Fruit fly (Drosophila melanogaster) whole organism, embryonic: ENCODE data around the gene CG12182.

Experiments
- Adf1 ChIP-seq: fragments of 200-800 bp; sonication (Bioruptor generic); IDR thresholded peaks from 2 replicates; pipeline ENCODE4 v1.3.6; 2022; ENCODE audit warnings: missing biosample characterization, missing genetic modification characterization
- Atf-2 ChIP-seq: fragments of 200-800 bp; sonication (Bioruptor generic); optimal IDR thresholded peaks from 2 replicates; lab custom pipeline; 2016; ENCODE audit warnings: missing biosample characterization, missing genetic modification characterization
- Atf3 ChIP-seq: fragments of 200-800 bp; sonication (Bioruptor generic); optimal IDR thresholded peaks from 3 replicates; lab custom pipeline; 2016; ENCODE audit warnings: missing biosample characterization, missing genetic modification characterization
- Blimp-1 ChIP-seq: fragments of 200-800 bp; sonication (Bioruptor generic); optimal IDR thresholded peaks from 3 replicates; lab custom pipeline; 2018; ENCODE audit warnings: missing biosample characterization, missing genetic modification characterization, mild to moderate bottlenecking, moderate library complexity, missing genetic modification reagents
- CG10654 ChIP-seq: fragments of 200-800 bp; sonication (Bioruptor generic); optimal IDR thresholded peaks from 2 replicates; lab custom pipeline; 2016; ENCODE audit warnings: missing biosample characterization, missing genetic modification characterization
- CG10979 ChIP-seq: fragments of 200-800 bp; sonication (Bioruptor generic); optimal IDR thresholded peaks from 2 replicates; lab custom pipeline; 2018; ENCODE audit warnings: missing biosample characterization, mild to moderate bottlenecking, missing genetic modification characterization, moderate library complexity
- CG12299 ChIP-seq: fragments of 200-800 bp; sonication (Bioruptor generic); optimal IDR thresholded peaks from 2 replicates; lab custom pipeline; 2018; ENCODE audit warnings: missing biosample characterization, mild to moderate bottlenecking, missing genetic modification characterization
- CG13894 ChIP-seq: fragments of 200-800 bp; sonication (Bioruptor generic); optimal IDR thresholded peaks from 3 replicates; lab custom pipeline; 2018; ENCODE audit warnings: missing biosample characterization, mild to moderate bottlenecking, missing genetic modification characterization, moderate library complexity
- CG14441 ChIP-seq: fragments of 200-800 bp; sonication (Bioruptor generic); IDR thresholded peaks from 2 replicates; pipeline ENCODE4 v1.3.6; 2022; ENCODE audit warnings: missing biosample characterization, missing genetic modification characterization
- CG15011 ChIP-seq: fragments of 200-800 bp; sonication (Bioruptor generic); optimal IDR thresholded peaks from 3 replicates; lab custom pipeline; 2018; ENCODE audit warnings: missing biosample characterization, mild to moderate bottlenecking, missing genetic modification characterization
- CG15073 ChIP-seq: fragments of 200-800 bp; sonication (Bioruptor generic); optimal IDR thresholded peaks from 2 replicates; lab custom pipeline; 2016; ENCODE audit warnings: missing biosample characterization, missing genetic modification characterization
- CG1647 ChIP-seq: fragments of 200-800 bp; sonication (Bioruptor generic); optimal IDR thresholded peaks from 3 replicates; lab custom pipeline; 2016; ENCODE audit warnings: missing biosample characterization, missing genetic modification characterization
- CG18262 ChIP-seq: fragments of 200-800 bp; optimal IDR thresholded peaks from 3 replicates; lab custom pipeline; 2019; ENCODE audit warnings: missing biosample characterization, mild to moderate bottlenecking, missing genetic modification characterization, moderate library complexity
- CG2120 ChIP-seq: fragments of 200-800 bp; sonication (Bioruptor generic); optimal IDR thresholded peaks from 3 replicates; lab custom pipeline; 2016; ENCODE audit warnings: missing biosample characterization, missing genetic modification characterization
- CG30020 ChIP-seq: fragments of 200-800 bp; optimal IDR thresholded peaks from 2 replicates; lab custom pipeline; 2019; ENCODE audit warnings: missing biosample characterization, mild to moderate bottlenecking, missing genetic modification characterization, moderate library complexity
- CG34376 ChIP-seq: fragments of 200-800 bp; sonication (Bioruptor generic); optimal IDR thresholded peaks from 2 replicates; lab custom pipeline; 2018; ENCODE audit warnings: missing biosample characterization, mild to moderate bottlenecking, missing genetic modification characterization
- CG3726 ChIP-seq: fragments of 200-800 bp; sonication (Bioruptor generic); IDR thresholded peaks from 3 replicates; pipeline ENCODE4, ENCODE4 v1.3.6; 2022; ENCODE audit warnings: missing biosample characterization, missing genetic modification characterization
- CG42726 ChIP-seq: fragments of 200-800 bp; sonication (Bioruptor generic); IDR thresholded peaks from 2 replicates; pipeline ENCODE4 v1.3.6; 2022; ENCODE audit warnings: missing biosample characterization, missing genetic modification characterization; ENCODE audit not compliant: partially characterized antibody
- CG7372 ChIP-seq: fragments of 200-800 bp; sonication (Bioruptor generic); IDR thresholded peaks from 2 replicates; pipeline ENCODE4 v1.3.6; 2022; ENCODE audit warnings: missing biosample characterization, missing genetic modification characterization
- CG8290 ChIP-seq, 3 experiments: fragments of 200-800 bp; sonication (Bioruptor generic); optimal IDR thresholded peaks; 2 replicates each; lab custom pipeline; 2016 to 2019; ENCODE audit warnings: missing biosample characterization in 3 of 3, missing genetic modification characterization in 3 of 3, mild to moderate bottlenecking in 2 of 3, moderate library complexity in 1 of 3
- Chrac-16 ChIP-seq: fragments of 200-800 bp; sonication (Bioruptor generic); optimal IDR thresholded peaks from 3 replicates; lab custom pipeline; 2016; ENCODE audit warnings: missing biosample characterization, missing genetic modification characterization
- Drgx ChIP-seq: fragments of 200-800 bp; sonication (Bioruptor generic); IDR thresholded peaks from 2 replicates; pipeline ENCODE4 v1.3.6; 2022; ENCODE audit warnings: missing biosample characterization, missing genetic modification characterization
- E2f1 ChIP-seq: fragments of 200-800 bp; sonication (Bioruptor generic); IDR thresholded peaks from 2 replicates; pipeline ENCODE4 v1.3.6; 2022; ENCODE audit warnings: missing biosample characterization, missing genetic modification characterization
- Fer2 ChIP-seq: fragments of 200-800 bp; sonication (Bioruptor generic); optimal IDR thresholded peaks from 2 replicates; lab custom pipeline; 2018; ENCODE audit warnings: missing biosample characterization, mild to moderate bottlenecking, missing genetic modification characterization, moderate library complexity
- H2.0 ChIP-seq: fragments of 200-800 bp; sonication (Bioruptor generic); IDR thresholded peaks from 2 replicates; pipeline ENCODE4 v1.3.6; 2022; ENCODE audit warnings: missing biosample characterization, missing genetic modification characterization
- Hr51 ChIP-seq, 2 experiments: fragments of 200-800 bp; sonication (Bioruptor generic); optimal IDR thresholded peaks; 2 replicates in 1 of 2; 3 replicates in 1 of 2; lab custom pipeline; 2016 to 2018; ENCODE audit warnings: missing biosample characterization in 2 of 2, missing genetic modification characterization in 2 of 2, mild to moderate bottlenecking in 1 of 2, moderate library complexity in 1 of 2
- Hr78 ChIP-seq, 2 experiments: fragments of 200-800 bp in 1 of 2; fragments of >200 bp in 1 of 2; sonication (Bioruptor generic) in 1 of 2; optimal IDR thresholded peaks; 2 replicates each; lab custom pipeline; 2017 to 2019; ENCODE audit warnings: missing biosample characterization in 2 of 2, missing genetic modification characterization in 2 of 2, mild to moderate bottlenecking in 1 of 2, moderate library complexity in 1 of 2
- Lpt ChIP-seq: fragments of >200 bp; optimal IDR thresholded peaks from 2 replicates; lab custom pipeline; 2018; ENCODE audit warnings: missing biosample characterization, missing genetic modification characterization
- Mad ChIP-seq: fragments of 200-800 bp; sonication (Bioruptor generic); optimal IDR thresholded peaks from 2 replicates; lab custom pipeline; 2016; ENCODE audit warnings: missing biosample characterization, missing genetic modification characterization
- Mes4 ChIP-seq: fragments of 200-800 bp; sonication (Bioruptor generic); optimal IDR thresholded peaks from 2 replicates; lab custom pipeline; 2016; ENCODE audit warnings: missing biosample characterization, missing genetic modification characterization
- NK7.1 ChIP-seq: fragments of 200-800 bp; sonication (Bioruptor generic); optimal IDR thresholded peaks from 3 replicates; lab custom pipeline; 2016; ENCODE audit warnings: missing biosample characterization, missing genetic modification characterization
- Nf-YB ChIP-seq: fragments of 200-800 bp; sonication (Bioruptor generic); optimal IDR thresholded peaks from 3 replicates; lab custom pipeline; 2019; ENCODE audit warnings: missing biosample characterization, mild to moderate bottlenecking, missing genetic modification characterization, moderate library complexity
- Nf-YC ChIP-seq: fragments of 200-800 bp; optimal IDR thresholded peaks from 3 replicates; lab custom pipeline; 2019; ENCODE audit warnings: missing biosample characterization, mild to moderate bottlenecking, missing genetic modification characterization, moderate library complexity
- ase ChIP-seq: fragments of 200-800 bp; sonication (Bioruptor generic); IDR thresholded peaks from 3 replicates; pipeline ENCODE4 v1.3.6; 2022; ENCODE audit warnings: missing biosample characterization, missing genetic modification characterization
- dati ChIP-seq: fragments of 200-800 bp; sonication (Bioruptor generic); IDR thresholded peaks from 2 replicates; pipeline ENCODE4 v1.3.6; 2022; ENCODE audit warnings: missing biosample characterization, missing genetic modification characterization
- ems ChIP-seq: fragments of 200-800 bp; sonication (Bioruptor generic); optimal IDR thresholded peaks from 3 replicates; lab custom pipeline; 2016; ENCODE audit warnings: missing biosample characterization, missing genetic modification characterization
- esg ChIP-seq: fragments of 200-800 bp; sonication (Bioruptor generic); conservative IDR thresholded peaks from 2 replicates; pipeline ENCODE4 v1.3.6; 2022; ENCODE audit warnings: missing biosample characterization, missing genetic modification characterization
- insv ChIP-seq, 2 experiments: fragments of 200-800 bp; sonication (Bioruptor generic); optimal IDR thresholded peaks; 3 replicates each; lab custom pipeline; 2016 to 2018; ENCODE audit warnings: missing biosample characterization in 2 of 2, missing genetic modification characterization in 2 of 2
- nom ChIP-seq: fragments of 200-800 bp; sonication (Bioruptor generic); optimal IDR thresholded peaks from 2 replicates; lab custom pipeline; 2017; ENCODE audit warnings: missing biosample characterization, missing genetic modification characterization, mild to moderate bottlenecking, moderate library complexity, missing genetic modification reagents
- onecut ChIP-seq: fragments of 200-800 bp; sonication (Bioruptor generic); IDR thresholded peaks from 2 replicates; pipeline ENCODE4 v1.3.6; 2022; ENCODE audit warnings: missing biosample characterization, missing genetic modification characterization
- p53 ChIP-seq: fragments of 200-800 bp; sonication (Bioruptor generic); optimal IDR thresholded peaks from 2 replicates; lab custom pipeline; 2016; ENCODE audit warnings: missing biosample characterization, missing genetic modification characterization
- pho ChIP-seq: fragments of 200-800 bp; sonication (Bioruptor generic); optimal IDR thresholded peaks from 2 replicates; lab custom pipeline; 2016; ENCODE audit warnings: missing biosample characterization, missing genetic modification characterization
- pros ChIP-seq: fragments of 200-800 bp; sonication (Bioruptor generic); optimal IDR thresholded peaks from 3 replicates; lab custom pipeline; 2019; ENCODE audit warnings: missing biosample characterization, mild to moderate bottlenecking, missing genetic modification characterization, moderate library complexity
- rib ChIP-seq: fragments of 200-800 bp; sonication (Bioruptor generic); IDR thresholded peaks from 2 replicates; pipeline ENCODE4 v1.3.6; 2022; ENCODE audit warnings: missing biosample characterization, missing genetic modification characterization
- ro ChIP-seq: fragments of 200-800 bp; sonication (Bioruptor generic); IDR thresholded peaks from 2 replicates; pipeline ENCODE4 v1.3.6; 2022; ENCODE audit warnings: missing biosample characterization, missing genetic modification characterization
- run ChIP-seq: fragments of 200-800 bp; sonication (Bioruptor generic); optimal IDR thresholded peaks from 3 replicates; lab custom pipeline; 2018; ENCODE audit warnings: missing biosample characterization, mild to moderate bottlenecking, missing genetic modification characterization
- sima ChIP-seq: fragments of 200-800 bp; sonication (Bioruptor generic); optimal IDR thresholded peaks from 2 replicates; lab custom pipeline; 2016; ENCODE audit warnings: missing biosample characterization, missing genetic modification characterization
- usp ChIP-seq: fragments of >200 bp; optimal IDR thresholded peaks from 2 replicates; lab custom pipeline; 2017; ENCODE audit warnings: missing biosample characterization, missing genetic modification characterization
- vfl ChIP-seq: fragments of 200-800 bp; sonication (Bioruptor generic); optimal IDR thresholded peaks from 2 replicates; lab custom pipeline; 2016; ENCODE audit warnings: missing biosample characterization, missing genetic modification characterization
- wor ChIP-seq: fragments of 200-800 bp; sonication (Bioruptor generic); IDR thresholded peaks from 2 replicates; pipeline ENCODE4 v1.3.6; 2022; ENCODE audit warnings: missing biosample characterization, missing genetic modification characterization
- zen2 ChIP-seq: fragments of 200-800 bp; sonication (Bioruptor generic); IDR thresholded peaks from 3 replicates; pipeline ENCODE4 v1.3.6; 2022; ENCODE audit warnings: missing biosample characterization, missing genetic modification characterization; ENCODE audit not compliant: partially characterized antibody
- zfh1 ChIP-seq: fragments of 200-800 bp; sonication (Bioruptor generic); IDR thresholded peaks from 3 replicates; pipeline ENCODE4 v1.3.6; 2022; ENCODE audit warnings: missing biosample characterization, missing genetic modification characterization

Gene CG12182

dm6 chr3L:2632763-2633100, 33.4 kb upstream of the CG12182 start (continued):
- TF ChIP-seq CG1647 (no peak), dati (GFP tag; lab: Robert Waterston, UW) (no peak), CG12299 (tag; lab: Kevin White, UChicago) (no peak), CG3726 (GFP tag; lab: Robert Waterston, UW) (no peak), sima (GFP tag; lab: Kevin White, UChicago) (no peak), zfh1 (GFP tag; lab: Robert Waterston, UW) (no peak), CG10654 (GFP tag; lab: Kevin White, UChicago) (no peak), usp (GFP tag; lab: Kevin White, UChicago) (no peak), Chrac-16 (GFP tag; lab: Kevin White, UChicago) (no peak), esg (no peak), NK7.1 (GFP tag; lab: Kevin White, UChicago) (no peak), vfl (GFP tag; lab: Kevin White, UChicago) (no peak), Nf-YB (no peak), Adf1 (GFP tag; lab: Robert Waterston, UW) (peak; percentile 66), Atf-2 (GFP tag; lab: Kevin White, UChicago) (no peak), ro (GFP tag; lab: Robert Waterston, UW) (no peak), CG8290 (GFP tag; optimal IDR thresholded peaks at IDR 0.05; lab: Kevin White, UChicago) (no peak), CG8290 (tag; optimal IDR thresholded peaks at IDR 0.05; lab: Kevin White, UChicago) (peak in 1 of 2 experiments; percentile 10), Hr78 (GFP tag; optimal IDR thresholded peaks at IDR 0.05; lab: Kevin White, UChicago) (no peak), CG2120 (GFP tag; lab: Kevin White, UChicago) (no peak), CG34376 (peak; percentile 7), rib (peak; percentile 88), zen2 (peak; percentile 38; the same call in 1 of the 3 replicates), CG15073 (GFP tag; lab: Kevin White, UChicago) (no peak), ems (no peak), CG18262 (no peak), pros (GFP tag; lab: Kevin White, UChicago) (no peak), nom (GFP tag; lab: Kevin White, UChicago) (no peak), CG30020 (tag; lab: Kevin White, UChicago) (no peak), Lpt (GFP tag; lab: Kevin White, UChicago) (no peak), Mes4 (no peak), E2f1 (GFP tag; lab: Robert Waterston, UW) (no peak), CG42726 (GFP tag; lab: Robert Waterston, UW) (no peak), p53 (GFP tag; lab: Kevin White, UChicago) (no peak), wor (GFP tag; lab: Robert Waterston, UW) (no peak), ase (no peak), Drgx (GFP tag; lab: Robert Waterston, UW) (no peak), Nf-YC (tag; lab: Kevin White, UChicago) (no peak), Mad (GFP tag; lab: Kevin White, UChicago) (no peak), CG10979 (tag; lab: Kevin White, UChicago) (no peak), CG14441 (no peak), H2.0 (no peak), Blimp-1 (no peak), CG7372 (GFP tag; lab: Robert Waterston, UW) (no peak), pho (no peak), Fer2 (tag; lab: Kevin White, UChicago) (no peak), CG13894 (tag; lab: Kevin White, UChicago) (peak; percentile 20), run (tag; lab: Kevin White, UChicago) (no peak), insv (GFP tag; optimal IDR thresholded peaks at IDR 0.05; lab: Kevin White, UChicago) (no peak), Atf3 (GFP tag; lab: Kevin White, UChicago) (no peak), Hr51 (GFP tag; optimal IDR thresholded peaks at IDR 0.05; lab: Kevin White, UChicago) (no peak), CG15011 (GFP tag; lab: Kevin White, UChicago) (no peak), onecut (no peak)
